Fruit fly (Drosophila melanogaster): Measurements from ENCODE around the gene disco-r.

disco-r gene

DNA sequence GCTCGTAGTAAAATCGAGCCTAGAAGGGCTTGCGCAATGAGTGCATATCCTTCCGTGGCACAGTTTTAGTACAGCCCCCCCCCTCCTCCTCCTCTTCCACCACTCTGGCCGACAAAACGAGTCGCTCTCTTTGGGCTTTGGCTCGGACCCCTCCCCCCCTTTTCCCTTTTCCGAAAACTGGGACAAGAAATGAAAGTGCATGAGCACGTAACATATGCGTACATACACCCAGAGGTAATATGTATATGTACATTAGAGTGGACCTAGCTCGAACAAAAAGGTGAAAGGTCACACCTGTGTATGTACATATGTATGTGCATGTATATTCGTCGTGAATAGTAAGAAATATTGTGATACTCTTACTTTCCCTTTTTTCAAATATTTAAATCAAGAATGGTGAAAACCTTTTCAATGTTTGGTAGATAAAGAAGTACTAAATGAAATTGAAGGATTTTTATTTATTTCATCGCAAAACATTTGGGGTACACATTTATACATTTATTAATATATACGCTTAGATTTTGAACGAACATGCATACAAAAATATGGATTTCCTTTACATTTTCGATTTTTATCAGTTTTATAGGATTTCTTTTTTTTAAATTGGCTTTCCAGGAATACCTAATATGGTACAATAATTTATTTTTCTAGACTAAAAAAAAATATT, 56.0 kb downstream of the disco-r start:
- TF ChIP-seq Myc (optimal IDR thresholded peaks at IDR 0.05) (no peak), Vsx2 (GFP tag; optimal IDR thresholded peaks at IDR 0.05; ENCODE audit: partially characterized antibody) (no peak), HLH106 (tag; optimal IDR thresholded peaks at IDR 0.05) (no peak), sage (GFP tag; optimal IDR thresholded peaks at IDR 0.05) (no peak), tai (GFP tag; optimal IDR thresholded peaks at IDR 0.05) (no peak), dsf (GFP tag; optimal IDR thresholded peaks at IDR 0.05; ENCODE audit: borderline replicate concordance) (no peak), rgr (GFP tag; optimal IDR thresholded peaks at IDR 0.05) (no peak), Rel (GFP tag; optimal IDR thresholded peaks at IDR 0.05) (no peak), Rel (tag; optimal IDR thresholded peaks at IDR 0.05) (no peak), Hr78 (GFP tag; optimal IDR thresholded peaks at IDR 0.05) (no peak), CrebA (GFP tag; optimal IDR thresholded peaks at IDR 0.05; ENCODE audit: borderline replicate concordance) (no peak), fru (GFP tag; optimal IDR thresholded peaks at IDR 0.05) (peak; percentile 14), dl (GFP tag; optimal IDR thresholded peaks at IDR 0.05; ENCODE audit: insufficient read depth in 1 of 2, partially characterized antibody in 2 of 2) (no peak), psq (GFP tag; optimal IDR thresholded peaks at IDR 0.05) (peak; percentile 16), pan (optimal IDR thresholded peaks at IDR 0.05) (no peak), foxo (GFP tag; optimal IDR thresholded peaks at IDR 0.05) (peak in 1 of 2 experiments; percentile 12), N (GFP tag; optimal IDR thresholded peaks at IDR 0.05) (no peak), lola (GFP tag; optimal IDR thresholded peaks at IDR 0.05) (no peak), Dfd (GFP tag; optimal IDR thresholded peaks at IDR 0.05) (no peak)

DNA sequence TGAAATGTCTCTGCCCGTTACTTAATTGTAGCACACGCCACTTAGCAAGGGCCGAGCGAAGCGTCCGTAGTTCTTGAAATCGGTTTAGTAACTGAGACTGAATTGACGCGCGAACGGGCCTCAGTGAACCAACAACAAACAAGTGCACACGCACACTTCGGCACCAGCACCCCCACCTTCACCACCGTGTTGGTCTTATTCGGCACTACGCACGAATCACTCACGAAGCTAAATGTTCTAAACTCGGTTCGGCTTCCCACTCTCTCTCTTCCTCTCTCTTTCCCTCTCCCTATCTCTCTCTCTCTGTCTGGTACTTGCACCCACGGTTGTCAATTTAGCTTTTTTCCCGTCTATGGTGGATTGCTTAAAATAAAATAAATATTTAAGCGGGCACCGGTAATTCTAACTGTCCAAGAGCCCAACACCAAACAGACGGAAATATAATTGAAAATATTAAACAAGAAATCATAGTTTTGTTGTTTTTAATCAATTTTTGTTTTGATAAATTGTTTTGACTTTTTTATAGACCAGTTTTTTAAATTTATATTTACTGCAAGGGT, 57.3 kb downstream of the disco-r start, which contains the start of gene Tob:
Gene Tob, minus strand, starts transcription at position 65 of the 560 bp plus-strand sequence.
- TF ChIP-seq pan (optimal IDR thresholded peaks at IDR 0.05), result no peak
- TF ChIP-seq woc (GFP tag; optimal IDR thresholded peaks at IDR 0.05), result peak; percentile 78
- TF ChIP-seq CG9705 (GFP tag; optimal IDR thresholded peaks at IDR 0.05), result no peak
- no peak for TF ChIP-seq dsf (GFP tag; optimal IDR thresholded peaks at IDR 0.05; ENCODE audit: borderline replicate concordance)
- no peak for TF ChIP-seq Abd-B (GFP tag; optimal IDR thresholded peaks at IDR 0.05)
- TF ChIP-seq tai (GFP tag; optimal IDR thresholded peaks at IDR 0.05), result no peak
- TF ChIP-seq br (GFP tag; optimal IDR thresholded peaks at IDR 0.05), result peak; percentile 41
- no peak for TF ChIP-seq Hr78 (GFP tag; optimal IDR thresholded peaks at IDR 0.05)
- TF ChIP-seq Dfd (GFP tag; optimal IDR thresholded peaks at IDR 0.05), result no peak
- no peak for TF ChIP-seq sv (GFP tag; optimal IDR thresholded peaks at IDR 0.05)
- TF ChIP-seq sage (GFP tag; optimal IDR thresholded peaks at IDR 0.05), result no peak
- no peak for TF ChIP-seq Sp1 (GFP tag; optimal IDR thresholded peaks at IDR 0.05)
- no peak for TF ChIP-seq lola (GFP tag; optimal IDR thresholded peaks at IDR 0.05)
- peak; percentile 8 for TF ChIP-seq psq (GFP tag; optimal IDR thresholded peaks at IDR 0.05)
- TF ChIP-seq Vsx2 (GFP tag; optimal IDR thresholded peaks at IDR 0.05; ENCODE audit: partially characterized antibody), result no peak
- no peak for TF ChIP-seq jim (GFP tag; optimal IDR thresholded peaks at IDR 0.05)
- TF ChIP-seq CG32264 (GFP tag; optimal IDR thresholded peaks at IDR 0.05), result no peak
- no peak for TF ChIP-seq Hr83 (GFP tag; optimal IDR thresholded peaks at IDR 0.05; ENCODE audit: poor library complexity, severe bottlenecking)
- no peak for TF ChIP-seq N (GFP tag; optimal IDR thresholded peaks at IDR 0.05)
- no peak for TF ChIP-seq Jra (GFP tag; optimal IDR thresholded peaks at IDR 0.05)
- no peak for TF ChIP-seq rgr (GFP tag; optimal IDR thresholded peaks at IDR 0.05)
- TF ChIP-seq Mio (GFP tag; optimal IDR thresholded peaks at IDR 0.05), result no peak
- TF ChIP-seq brk (GFP tag; optimal IDR thresholded peaks at IDR 0.05), result no peak
- TF ChIP-seq usp (GFP tag; optimal IDR thresholded peaks at IDR 0.05), result no peak
- no peak for TF ChIP-seq Rel (GFP tag; optimal IDR thresholded peaks at IDR 0.05)
- peak; percentile 7 for TF ChIP-seq Rel (tag; optimal IDR thresholded peaks at IDR 0.05)
- TF ChIP-seq Hnf4 (GFP tag; optimal IDR thresholded peaks at IDR 0.05), result peak; percentile 10
- no peak for TF ChIP-seq GATAd (GFP tag; optimal IDR thresholded peaks at IDR 0.05)
- TF ChIP-seq fru (GFP tag; optimal IDR thresholded peaks at IDR 0.05), result peak; percentile 61
- peak; percentile 22 for TF ChIP-seq Dif (GFP tag; optimal IDR thresholded peaks at IDR 0.05; ENCODE audit: partially characterized antibody)
- TF ChIP-seq Myc (optimal IDR thresholded peaks at IDR 0.05), result peak; percentile 67
- TF ChIP-seq dl (GFP tag; optimal IDR thresholded peaks at IDR 0.05; ENCODE audit: insufficient read depth in 1 of 2, partially characterized antibody in 2 of 2), result peak in 1 of 2 experiments; percentile 27
- no peak for TF ChIP-seq dmrt93B (GFP tag; optimal IDR thresholded peaks at IDR 0.05)
- TF ChIP-seq h (GFP tag; optimal IDR thresholded peaks at IDR 0.05), result peak; percentile 75
- TF ChIP-seq OdsH (GFP tag; optimal IDR thresholded peaks at IDR 0.05), result no peak
- peak; percentile 37 for TF ChIP-seq ey (GFP tag; optimal IDR thresholded peaks at IDR 0.05)
- TF ChIP-seq HLH106 (tag; optimal IDR thresholded peaks at IDR 0.05), result peak; percentile 12
- no peak for TF ChIP-seq CrebA (GFP tag; optimal IDR thresholded peaks at IDR 0.05; ENCODE audit: borderline replicate concordance)
- TF ChIP-seq foxo (GFP tag; optimal IDR thresholded peaks at IDR 0.05), result peak in 1 of 2 experiments; percentile 29
